Fruit fly (Drosophila melanogaster) whole organism, embryonic: ENCODE measurements around the gene Arpc1.
A peak's percentile ranks its signal among the peaks of the same experiment; 100 is the strongest.

Experiments used
- CG11247 ChIP-seq: fragments of 200-800 bp; sonication (Bioruptor generic); IDR thresholded peaks from 2 replicates; pipeline ENCODE4 v1.3.6; 2022; ENCODE audit warnings: missing biosample characterization, missing genetic modification characterization
- CG11504 ChIP-seq: fragments of 200-800 bp; sonication (Bioruptor generic); optimal IDR thresholded peaks from 3 replicates; lab custom pipeline; 2019; ENCODE audit warnings: missing biosample characterization, mild to moderate bottlenecking, missing genetic modification characterization, moderate library complexity
- CG12236 ChIP-seq: fragments of 200-800 bp; sonication (Bioruptor generic); optimal IDR thresholded peaks from 2 replicates; lab custom pipeline; 2016; ENCODE audit warnings: missing biosample characterization, missing genetic modification characterization
- CG12659 ChIP-seq: fragments of 200-800 bp; sonication (Bioruptor generic); optimal IDR thresholded peaks from 3 replicates; lab custom pipeline; 2017; ENCODE audit warnings: mild to moderate bottlenecking, missing biosample characterization, missing genetic modification reagents, missing genetic modification characterization
- CG12744 ChIP-seq: fragments of 200-800 bp; sonication (Bioruptor generic); optimal IDR thresholded peaks from 2 replicates; lab custom pipeline; 2016; ENCODE audit warnings: missing biosample characterization, missing genetic modification characterization
- CG12942 ChIP-seq: fragments of 200-800 bp; sonication (Bioruptor generic); optimal IDR thresholded peaks from 3 replicates; lab custom pipeline; 2016; ENCODE audit warnings: missing biosample characterization, missing genetic modification characterization
- CG14667 ChIP-seq: fragments of 200-800 bp; sonication (Bioruptor generic); IDR thresholded peaks from 2 replicates; pipeline ENCODE4 v1.3.6; 2022; ENCODE audit warnings: missing biosample characterization, missing genetic modification characterization
- CG14860 ChIP-seq: fragments of 200-800 bp; sonication (Bioruptor generic); IDR thresholded peaks from 3 replicates; pipeline ENCODE4 v1.3.6; 2022; ENCODE audit warnings: missing biosample characterization, missing genetic modification characterization; ENCODE audit not compliant: partially characterized antibody
- CG14965 ChIP-seq: fragments of 200-800 bp; sonication (Bioruptor generic); optimal IDR thresholded peaks from 2 replicates; lab custom pipeline; 2016; ENCODE audit warnings: missing biosample characterization, missing genetic modification characterization, borderline replicate concordance
- CG15514 ChIP-seq: fragments of 200-800 bp; sonication (Bioruptor generic); optimal IDR thresholded peaks from 3 replicates; lab custom pipeline; 2017; ENCODE audit warnings: missing biosample characterization, missing genetic modification characterization, mild to moderate bottlenecking, moderate library complexity, missing genetic modification reagents
- CG1603 ChIP-seq: fragments of 200-800 bp; sonication (Bioruptor generic); optimal IDR thresholded peaks from 2 replicates; lab custom pipeline; 2019; ENCODE audit warnings: missing biosample characterization, mild to moderate bottlenecking, missing genetic modification characterization, moderate library complexity
- CG17829 ChIP-seq: fragments of 200-800 bp; optimal IDR thresholded peaks from 2 replicates; lab custom pipeline; 2019; ENCODE audit warnings: missing biosample characterization, mild to moderate bottlenecking, missing genetic modification characterization, moderate library complexity
- CG32767 ChIP-seq: fragments of 200-800 bp; sonication (Bioruptor generic); IDR thresholded peaks from 2 replicates; pipeline ENCODE4 v1.3.6; 2022; ENCODE audit warnings: missing biosample characterization, missing genetic modification characterization
- CG33213 ChIP-seq: fragments of 200-800 bp; sonication (Bioruptor generic); optimal IDR thresholded peaks from 3 replicates; lab custom pipeline; 2016; ENCODE audit warnings: missing biosample characterization, missing genetic modification characterization
- CG34224 ChIP-seq: fragments of 200-800 bp; sonication (Bioruptor generic); IDR thresholded peaks from 3 replicates; pipeline ENCODE4 v1.3.6; 2022; ENCODE audit warnings: missing biosample characterization, missing genetic modification characterization; ENCODE audit not compliant: partially characterized antibody
- CG4617 ChIP-seq: fragments of 200-800 bp; sonication (Bioruptor generic); optimal IDR thresholded peaks from 3 replicates; lab custom pipeline; 2016; ENCODE audit warnings: missing biosample characterization, missing genetic modification characterization, borderline replicate concordance
- CG7963 ChIP-seq: fragments of 200-800 bp; sonication (Bioruptor generic); IDR thresholded peaks from 3 replicates; pipeline ENCODE4 v1.3.6; 2022; ENCODE audit warnings: missing biosample characterization, missing genetic modification characterization; ENCODE audit not compliant: partially characterized antibody
- Dip3 ChIP-seq: fragments of 200-800 bp; sonication (Bioruptor generic); optimal IDR thresholded peaks from 3 replicates; lab custom pipeline; 2016; ENCODE audit warnings: missing biosample characterization, missing genetic modification characterization
- Dref ChIP-seq: fragments of 200-800 bp; sonication (Bioruptor generic); IDR thresholded peaks from 2 replicates; pipeline ENCODE4 v1.3.6; 2022; ENCODE audit warnings: missing biosample characterization, missing genetic modification characterization
- Ets97D ChIP-seq: fragments of 200-800 bp; sonication (Bioruptor generic); optimal IDR thresholded peaks from 3 replicates; lab custom pipeline; 2016; ENCODE audit warnings: missing biosample characterization, missing genetic modification characterization
- H2.0 ChIP-seq: fragments of 200-800 bp; sonication (Bioruptor generic); IDR thresholded peaks from 2 replicates; pipeline ENCODE4 v1.3.6; 2022; ENCODE audit warnings: missing biosample characterization, missing genetic modification characterization
- HLH3B ChIP-seq: fragments of 200-800 bp; sonication (Bioruptor generic); IDR thresholded peaks from 2 replicates; pipeline ENCODE4 v1.3.6; 2022; ENCODE audit warnings: missing biosample characterization, missing genetic modification characterization
- HmgZ ChIP-seq: fragments of 200-800 bp; sonication (Bioruptor generic); optimal IDR thresholded peaks from 2 replicates; lab custom pipeline; 2018; ENCODE audit warnings: missing biosample characterization, mild to moderate bottlenecking, missing genetic modification characterization
- Hmr ChIP-seq: fragments of 200-800 bp; sonication (Bioruptor generic); optimal IDR thresholded peaks from 3 replicates; lab custom pipeline; 2017; ENCODE audit warnings: mild to moderate bottlenecking, missing biosample characterization, missing genetic modification reagents, missing genetic modification characterization
- Lhr ChIP-seq: fragments of 200-800 bp; sonication (Bioruptor generic); optimal IDR thresholded peaks from 3 replicates; lab custom pipeline; 2017; ENCODE audit warnings: mild to moderate bottlenecking, missing biosample characterization, missing genetic modification reagents, missing genetic modification characterization
- Nf-YB ChIP-seq: fragments of 200-800 bp; sonication (Bioruptor generic); optimal IDR thresholded peaks from 3 replicates; lab custom pipeline; 2019; ENCODE audit warnings: missing biosample characterization, mild to moderate bottlenecking, missing genetic modification characterization, moderate library complexity
- Pdp1 ChIP-seq, 2 experiments: fragments of 200-800 bp; sonication (Bioruptor generic); optimal IDR thresholded peaks; 3 replicates each; lab custom pipeline; 2016; ENCODE audit warnings: missing biosample characterization in 2 of 2, missing genetic modification characterization in 2 of 2, mild to moderate bottlenecking in 1 of 2, moderate library complexity in 1 of 2
- Ptx1 ChIP-seq: fragments of 200-800 bp; sonication (Bioruptor generic); IDR thresholded peaks from 2 replicates; pipeline ENCODE4 v1.3.6; 2022; ENCODE audit warnings: missing biosample characterization, missing genetic modification characterization
- Sin3A ChIP-seq: fragments of >200 bp; optimal IDR thresholded peaks from 2 replicates; lab custom pipeline; 2018
- Six4 ChIP-seq: fragments of 200-800 bp; sonication (Bioruptor generic); optimal IDR thresholded peaks from 2 replicates; lab custom pipeline; 2016; ENCODE audit warnings: missing biosample characterization, missing genetic modification characterization
- Spps ChIP-seq: fragments of 200-800 bp; sonication (Bioruptor generic); optimal IDR thresholded peaks from 2 replicates; lab custom pipeline; 2018; ENCODE audit warnings: missing biosample characterization, mild to moderate bottlenecking, missing genetic modification characterization
- Tbp ChIP-seq: fragments of >200 bp; optimal IDR thresholded peaks from 2 replicates; lab custom pipeline; 2018; ENCODE audit warnings: missing biosample characterization, missing genetic modification characterization
- YL-1 ChIP-seq: fragments of 200-800 bp; sonication (Bioruptor generic); optimal IDR thresholded peaks from 3 replicates; lab custom pipeline; 2017; ENCODE audit warnings: missing biosample characterization, mild to moderate bottlenecking, missing genetic modification characterization
- amos ChIP-seq: fragments of 200-800 bp; sonication (Bioruptor generic); IDR thresholded peaks from 2 replicates; pipeline ENCODE4 v1.3.6; 2022; ENCODE audit warnings: missing biosample characterization, missing genetic modification characterization; ENCODE audit not compliant: partially characterized antibody
- cg ChIP-seq: fragments of 200-800 bp; sonication (Bioruptor generic); optimal IDR thresholded peaks from 3 replicates; lab custom pipeline; 2019; ENCODE audit warnings: missing biosample characterization, mild to moderate bottlenecking, missing genetic modification characterization, moderate library complexity
- ci ChIP-seq: fragments of 200-800 bp; sonication (Bioruptor generic); IDR thresholded peaks from 3 replicates; pipeline ENCODE4 v1.3.6; 2022; ENCODE audit warnings: missing biosample characterization, missing genetic modification characterization
- crol ChIP-seq: fragments of 200-800 bp; sonication (Bioruptor generic); IDR thresholded peaks from 2 replicates; pipeline ENCODE4 v1.3.6; 2022; ENCODE audit warnings: missing biosample characterization, missing genetic modification characterization
- danr ChIP-seq: fragments of 200-800 bp; sonication (Bioruptor generic); IDR thresholded peaks from 2 replicates; pipeline ENCODE4 v1.3.6; 2022; ENCODE audit warnings: missing biosample characterization, missing genetic modification characterization
- dm ChIP-seq: fragments of 200-800 bp; sonication (Bioruptor generic); optimal IDR thresholded peaks from 3 replicates; lab custom pipeline; 2016; ENCODE audit warnings: missing biosample characterization, missing genetic modification characterization
- emc ChIP-seq: fragments of 200-800 bp; sonication (Bioruptor generic); optimal IDR thresholded peaks from 2 replicates; lab custom pipeline; 2016; ENCODE audit warnings: missing biosample characterization, missing genetic modification characterization
- ems ChIP-seq: fragments of 200-800 bp; sonication (Bioruptor generic); optimal IDR thresholded peaks from 3 replicates; lab custom pipeline; 2016; ENCODE audit warnings: missing biosample characterization, missing genetic modification characterization
- fd102C ChIP-seq: fragments of 200-800 bp; sonication (Bioruptor generic); optimal IDR thresholded peaks from 2 replicates; lab custom pipeline; 2018; ENCODE audit warnings: missing biosample characterization, mild to moderate bottlenecking, missing genetic modification characterization, moderate library complexity
- gfzf ChIP-seq: fragments of 200-800 bp; sonication (Bioruptor generic); optimal IDR thresholded peaks from 2 replicates; lab custom pipeline; 2016; ENCODE audit warnings: missing biosample characterization, mild to moderate bottlenecking, missing genetic modification characterization, moderate library complexity
- h ChIP-seq: fragments of >200 bp; optimal IDR thresholded peaks from 2 replicates; lab custom pipeline; 2017
- ham ChIP-seq: fragments of 200-800 bp; sonication (Bioruptor generic); IDR thresholded peaks from 2 replicates; pipeline ENCODE4 v1.3.6; 2022; ENCODE audit warnings: missing biosample characterization, missing genetic modification characterization
- lola ChIP-seq, 3 experiments: fragments of >200 bp in 2 of 3; fragments of 200-800 bp in 1 of 3; sonication (Bioruptor generic) in 1 of 3; optimal IDR thresholded peaks; 2 replicates each; lab custom pipeline; 2017 to 2019; ENCODE audit warnings: missing biosample characterization in 3 of 3, missing genetic modification characterization in 3 of 3, mild to moderate bottlenecking in 1 of 3, moderate library complexity in 1 of 3
- nmo ChIP-seq: fragments of 200-800 bp; sonication (Bioruptor generic); optimal IDR thresholded peaks from 2 replicates; lab custom pipeline; 2018; ENCODE audit warnings: missing biosample characterization, mild to moderate bottlenecking, missing genetic modification characterization, moderate library complexity
- p53 ChIP-seq: fragments of 200-800 bp; sonication (Bioruptor generic); optimal IDR thresholded peaks from 2 replicates; lab custom pipeline; 2016; ENCODE audit warnings: missing biosample characterization, missing genetic modification characterization
- sens-2 ChIP-seq: fragments of 200-800 bp; sonication (Bioruptor generic); IDR thresholded peaks from 2 replicates; pipeline ENCODE4 v1.3.6; 2022; ENCODE audit warnings: missing biosample characterization, missing genetic modification characterization
- slp2 ChIP-seq: fragments of 200-800 bp; sonication (Bioruptor generic); optimal IDR thresholded peaks from 2 replicates; lab custom pipeline; 2016; ENCODE audit warnings: missing biosample characterization, missing genetic modification characterization
- stwl ChIP-seq: fragments of 200-800 bp; sonication (Bioruptor generic); optimal IDR thresholded peaks from 3 replicates; lab custom pipeline; 2018; ENCODE audit warnings: missing biosample characterization, mild to moderate bottlenecking, missing genetic modification characterization, moderate library complexity

Gene Arpc1

DNA sequence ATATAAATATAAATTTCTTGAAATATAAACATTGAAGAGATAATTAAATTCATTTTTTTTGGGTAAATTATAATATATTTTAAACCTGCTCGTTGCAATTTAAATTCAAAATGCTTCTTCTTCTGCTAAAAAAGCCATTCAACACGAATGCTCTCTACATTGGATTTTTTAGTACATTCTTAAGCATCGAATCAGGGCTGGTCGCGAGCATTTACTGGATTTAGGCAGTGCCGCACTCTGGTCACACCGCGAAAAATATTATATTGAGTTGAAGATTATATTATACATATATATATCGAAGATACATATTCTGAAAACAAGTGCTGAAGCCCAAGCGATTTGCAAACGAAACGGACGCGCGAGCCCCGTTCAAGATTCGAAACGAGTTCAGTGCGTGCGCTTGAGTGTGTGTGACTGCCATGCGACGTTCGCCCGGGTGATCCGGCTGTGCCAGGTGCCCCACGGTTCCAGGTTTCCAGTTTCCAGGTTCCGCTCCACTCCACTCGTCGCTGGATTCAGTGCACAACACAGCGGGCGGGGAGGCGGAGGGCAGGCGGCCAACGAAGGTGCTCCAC lies 15.8 kb downstream of the Arpc1 start, which contains the start of gene Sos (continued):
- TF ChIP-seq stwl (tag; lab: Kevin White, UChicago): peak; percentile 79
- no peak for TF ChIP-seq CG12744
- no peak for TF ChIP-seq Tbp
- TF ChIP-seq Pdp1 (GFP tag; optimal IDR thresholded peaks at IDR 0.05; lab: Kevin White, UChicago): peak in 1 of 2 experiments; percentile 17
- no peak for TF ChIP-seq CG1603 (tag; lab: Kevin White, UChicago)
- TF ChIP-seq p53 (GFP tag; lab: Kevin White, UChicago): no peak
- TF ChIP-seq CG14667 (GFP tag; lab: Robert Waterston, UW): no peak
- TF ChIP-seq lola (GFP tag; optimal IDR thresholded peaks at IDR 0.05; lab: Kevin White, UChicago): no peak
- peak; percentile 94 for TF ChIP-seq gfzf (GFP tag; lab: Kevin White, UChicago)
- TF ChIP-seq CG12942 (GFP tag; lab: Kevin White, UChicago): no peak
- no peak for TF ChIP-seq ems (GFP tag; lab: Kevin White, UChicago)
- TF ChIP-seq Spps (tag; lab: Kevin White, UChicago): no peak
- TF ChIP-seq CG4617: peak; percentile 82
- no peak for TF ChIP-seq Dip3
- TF ChIP-seq ci: no peak
- TF ChIP-seq Ptx1 (GFP tag; lab: Robert Waterston, UW): no peak
- TF ChIP-seq HLH3B: no peak
- TF ChIP-seq Lhr (GFP tag; lab: Kevin White, UChicago): peak; percentile 86
- peak; percentile 54 for TF ChIP-seq Dref (GFP tag; lab: Robert Waterston, UW)
- TF ChIP-seq Hmr: no peak
- TF ChIP-seq nmo: peak; percentile 55
- no peak for TF ChIP-seq h (lab: Kevin White, UChicago)
- no peak for TF ChIP-seq sens-2 (GFP tag; lab: Robert Waterston, UW)
- no peak for TF ChIP-seq CG11247 (GFP tag; lab: Robert Waterston, UW)
- no peak for TF ChIP-seq Sin3A (lab: Kevin White, UChicago)
- no peak for TF ChIP-seq ham (GFP tag; lab: Robert Waterston, UW)
- TF ChIP-seq CG32767: 0 out of 2 replicates have a peak, but pooled peaks have one; percentile 14
- TF ChIP-seq CG14965 (GFP tag; lab: Kevin White, UChicago): no peak
- no peak for TF ChIP-seq fd102C (GFP tag; lab: Kevin White, UChicago)
- TF ChIP-seq emc: no peak
- peak; percentile 45 for TF ChIP-seq Ets97D
- no peak for TF ChIP-seq Nf-YB (GFP tag; lab: Kevin White, UChicago)
- TF ChIP-seq CG7963 (GFP tag; lab: Robert Waterston, UW): no peak
- peak; percentile 47 for TF ChIP-seq CG17829 (tag; lab: Kevin White, UChicago)
- no peak for TF ChIP-seq dm
- peak; percentile 57 for TF ChIP-seq HmgZ (tag; lab: Kevin White, UChicago)
- TF ChIP-seq CG33213 (GFP tag; lab: Kevin White, UChicago): no peak
- no peak for TF ChIP-seq CG11504 (tag; lab: Kevin White, UChicago)
- no peak for TF ChIP-seq crol (GFP tag; lab: Robert Waterston, UW)
- TF ChIP-seq CG12236: no peak
- no peak for TF ChIP-seq CG14860
- TF ChIP-seq CG12659: peak; percentile 84
- peak; percentile 17; the same call in 1 of the 2 replicates for TF ChIP-seq amos (GFP tag; lab: Robert Waterston, UW)
- TF ChIP-seq slp2 (GFP tag; lab: Kevin White, UChicago): no peak
- no peak for TF ChIP-seq danr (GFP tag; lab: Robert Waterston, UW)
- TF ChIP-seq YL-1 (GFP tag; lab: Kevin White, UChicago): peak; percentile 94
- no peak for TF ChIP-seq Six4 (GFP tag; lab: Kevin White, UChicago)
- no peak for TF ChIP-seq H2.0
- TF ChIP-seq CG15514: peak; percentile 61
- no peak for TF ChIP-seq cg (GFP tag; lab: Kevin White, UChicago)
- TF ChIP-seq CG34224 (GFP tag; lab: Robert Waterston, UW): 0 out of 3 replicates have a peak, but pooled peaks have one; percentile 30
